Worm (Caenorhabditis elegans) whole organism, mixed stage, embryonic: ENCODE results near the gene F58F12.3.

Experiments used
- ceh-39 ChIP-seq: fragments of 150-350 bp; optimal IDR thresholded peaks from 2 replicates; lab custom pipeline; 2014; ENCODE audit warnings: missing biosample characterization, missing genetic modification characterization
- elt-3 ChIP-seq: fragments of 150-350 bp; optimal IDR thresholded peaks from 2 replicates; lab custom pipeline; 2014; ENCODE audit warnings: missing biosample characterization, missing genetic modification characterization
- hlh-1 ChIP-seq: fragments of 150-350 bp; optimal IDR thresholded peaks from 2 replicates; lab custom pipeline; 2014; ENCODE audit warnings: missing biosample characterization, missing genetic modification reagents, missing genetic modification characterization
- lin-13 ChIP-seq: fragments of 150-350 bp; optimal IDR thresholded peaks from 2 replicates; lab custom pipeline; 2014; ENCODE audit warnings: missing biosample characterization, missing genetic modification characterization
- mab-5 ChIP-seq: fragments of 150-350 bp; optimal IDR thresholded peaks from 2 replicates; lab custom pipeline; 2014; ENCODE audit warnings: missing biosample characterization, missing genetic modification characterization
- nhr-12 ChIP-seq: fragments of 150-350 bp; optimal IDR thresholded peaks from 2 replicates; lab custom pipeline; 2014; ENCODE audit warnings: missing biosample characterization, missing genetic modification characterization
- nhr-237 ChIP-seq: fragments of 150-350 bp; optimal IDR thresholded peaks from 2 replicates; lab custom pipeline; 2014; ENCODE audit warnings: missing biosample characterization, missing genetic modification characterization
- nhr-28 ChIP-seq: fragments of 150-350 bp; optimal IDR thresholded peaks from 2 replicates; lab custom pipeline; 2014; ENCODE audit warnings: missing biosample characterization, missing genetic modification characterization
- pha-4 ChIP-seq: fragments of 150-350 bp; optimal IDR thresholded peaks from 2 replicates; lab custom pipeline; 2018; ENCODE audit warnings: missing biosample characterization, missing genetic modification reagents, missing genetic modification characterization
- snpc-4 ChIP-seq: fragments of 150-350 bp; optimal IDR thresholded peaks from 2 replicates; lab custom pipeline; 2014; ENCODE audit warnings: missing biosample characterization, missing genetic modification characterization
- unc-39 ChIP-seq: fragments of 150-350 bp; optimal IDR thresholded peaks from 2 replicates; lab custom pipeline; 2014; ENCODE audit warnings: missing biosample characterization, missing genetic modification characterization
- ztf-11 ChIP-seq: fragments of 150-350 bp; optimal IDR thresholded peaks from 2 replicates; lab custom pipeline; 2014; ENCODE audit warnings: missing biosample characterization, missing genetic modification characterization

DNA sequence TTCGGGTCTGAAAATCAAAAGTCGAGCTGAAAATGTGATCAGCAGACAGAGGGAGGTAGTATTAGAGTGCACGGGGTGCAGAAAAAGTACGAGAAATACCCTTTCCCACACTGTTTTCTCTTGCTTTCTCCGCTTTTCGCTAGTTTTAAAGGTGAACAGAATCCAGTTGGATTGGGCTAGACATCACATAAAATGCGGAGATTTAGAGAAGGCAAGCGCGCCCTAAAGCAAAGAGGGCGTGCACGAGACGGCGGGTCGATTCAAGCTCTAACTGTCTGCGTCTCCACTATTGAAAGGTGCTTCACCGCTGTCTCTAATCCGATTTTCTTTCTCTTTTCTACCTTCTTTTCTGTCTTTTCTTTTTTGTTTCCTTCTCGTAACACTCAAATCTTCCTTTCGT lies 21.0 kb downstream of the F58F12.3 start:
- peak; percentile 66 for TF ChIP-seq pha-4 (tag; lab: Kevin White, UChicago)
- no peak for TF ChIP-seq unc-39 (tag; lab: Kevin White, UChicago)
- TF ChIP-seq mab-5 (tag; lab: Kevin White, UChicago), result no peak
- no peak for TF ChIP-seq elt-3 (tag; lab: Kevin White, UChicago)
- peak; percentile 71 for TF ChIP-seq ceh-39 (tag; lab: Kevin White, UChicago)
- TF ChIP-seq snpc-4, result no peak
- TF ChIP-seq nhr-12, result no peak
- no peak for TF ChIP-seq ztf-11
- TF ChIP-seq nhr-237 (tag; lab: Kevin White, UChicago), result peak; percentile 62
- TF ChIP-seq nhr-28 (tag; lab: Kevin White, UChicago), result no peak
- TF ChIP-seq lin-13, result peak; percentile 15
- TF ChIP-seq hlh-1 (tag; lab: Kevin White, UChicago), result peak; percentile 60
